Worm (Caenorhabditis elegans): ENCODE data around the gene srj-15.

The srj-15 gene

DNA sequence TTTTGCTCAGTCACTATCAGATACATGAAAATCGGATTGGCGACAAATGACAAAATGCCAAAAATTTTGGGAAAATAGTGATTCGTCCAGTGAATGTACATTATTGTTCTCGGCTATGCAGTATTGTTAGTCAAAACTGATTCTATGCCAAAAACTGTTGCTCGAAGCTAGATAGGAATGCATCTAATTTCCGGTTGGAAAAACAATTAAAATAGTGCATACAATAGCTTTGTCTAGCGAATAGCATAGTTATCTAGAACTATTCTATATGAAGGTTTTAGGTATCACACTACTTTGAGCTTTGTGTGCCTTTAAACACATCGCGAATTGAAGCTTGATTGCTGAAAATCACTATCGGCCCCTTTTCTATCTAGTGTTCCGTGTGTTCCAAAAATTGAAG lies at the start of gene srj-15:
Gene srj-15 (minus strand): TSS at position 101 of the 400 bp plus-strand sequence.
- TF ChIP-seq dao-5 (tag; optimal IDR thresholded peaks at IDR 0.05) (no peak), W03F9.2 (tag; optimal IDR thresholded peaks at IDR 0.05) (no peak), him-1 (tag; optimal IDR thresholded peaks at IDR 0.05) (no peak)

DNA sequence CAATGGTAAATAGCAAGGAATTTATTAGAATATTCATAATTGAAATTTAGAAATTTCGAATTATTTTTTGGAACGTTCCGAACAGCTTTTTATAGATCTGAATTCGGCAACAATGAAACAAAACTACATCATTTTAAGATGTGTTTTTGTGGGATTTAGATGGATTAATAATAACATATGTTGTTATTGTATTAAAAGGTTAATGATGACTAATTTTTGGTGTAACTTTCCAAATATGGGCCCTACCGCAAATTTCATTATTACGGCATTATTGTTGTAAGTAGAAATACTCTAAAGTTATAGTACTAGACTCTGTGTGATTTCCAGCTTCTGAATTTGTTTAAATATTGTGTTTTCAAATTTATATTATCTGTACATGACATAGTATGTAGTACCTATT lies 49.1 kb upstream of the srj-15 start, which contains the start of gene F59A7.11:
Gene F59A7.11 (minus strand): TSS at position 101 of the 400 bp plus-strand sequence.
- no peak for TF ChIP-seq dao-5 (tag; optimal IDR thresholded peaks at IDR 0.05)
- TF ChIP-seq him-1 (tag; optimal IDR thresholded peaks at IDR 0.05): no peak
- no peak for TF ChIP-seq W03F9.2 (tag; optimal IDR thresholded peaks at IDR 0.05)

DNA sequence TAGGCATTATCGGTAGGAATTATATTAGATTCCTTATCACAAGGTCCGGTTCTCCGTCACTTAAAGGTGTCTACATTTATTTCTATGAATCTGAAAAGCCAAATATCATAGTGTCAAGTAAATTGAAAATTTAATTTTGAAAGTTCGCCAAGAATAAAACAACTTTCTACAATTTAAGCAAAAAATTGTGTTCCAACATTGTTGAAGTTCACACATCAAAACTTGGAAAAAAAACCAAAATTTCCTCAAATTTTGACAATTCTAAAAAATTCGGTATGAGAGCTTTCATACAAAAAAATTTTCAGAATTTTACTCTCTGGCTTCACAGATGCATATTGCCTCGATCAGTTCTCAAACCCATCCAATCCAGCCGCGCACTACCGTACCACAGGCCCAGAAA lies 47.1 kb upstream of the srj-15 start, which contains the start of gene F59A7.7:
Gene F59A7.7 (plus strand): TSS at position 301 of the 400 bp plus-strand sequence.
- TF ChIP-seq him-1 (tag; optimal IDR thresholded peaks at IDR 0.05) (no peak), W03F9.2 (tag; optimal IDR thresholded peaks at IDR 0.05) (no peak), dao-5 (tag; optimal IDR thresholded peaks at IDR 0.05) (no peak)

- peak; percentile 1 for TF ChIP-seq him-1 (tag; optimal IDR thresholded peaks at IDR 0.05)
- TF ChIP-seq W03F9.2 (tag; optimal IDR thresholded peaks at IDR 0.05): peak; percentile 19
- no peak for TF ChIP-seq dao-5 (tag; optimal IDR thresholded peaks at IDR 0.05)
Measured at ce11 chrV:2008412-2008811, 43.7 kb upstream of the srj-15 start.

ce11 chrV:2004659-2005058 lies 40.0 kb upstream of the srj-15 start, which contains the start of gene cysl-4:
Gene cysl-4 (plus strand): TSS chrV:2004959.
- TF ChIP-seq dao-5 (tag; optimal IDR thresholded peaks at IDR 0.05) (no peak), him-1 (tag; optimal IDR thresholded peaks at IDR 0.05) (no peak), W03F9.2 (tag; optimal IDR thresholded peaks at IDR 0.05) (no peak)

DNA sequence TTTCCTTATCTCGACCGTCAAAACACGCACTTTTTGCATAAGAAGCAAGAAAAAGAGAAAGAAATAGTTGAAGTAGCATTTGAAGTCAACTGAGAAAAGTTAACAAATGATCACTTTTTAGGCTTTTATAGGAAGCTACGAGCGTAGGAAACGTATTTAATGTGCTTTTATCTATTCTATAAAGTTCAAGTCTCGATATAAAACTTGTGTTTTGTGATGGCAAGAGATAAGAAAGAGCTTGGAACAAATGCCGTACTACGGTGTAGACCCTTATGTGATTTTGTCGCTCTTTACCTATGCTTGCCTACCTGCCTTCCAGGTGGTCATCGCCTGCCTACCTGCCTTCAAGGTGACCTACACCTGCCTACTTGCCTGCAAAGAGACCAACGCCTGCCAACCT lies 39.5 kb upstream of the srj-15 start, which contains the start of gene clec-206:
Gene clec-206 (minus strand): TSS at position 101 of the 400 bp plus-strand sequence.
- TF ChIP-seq dao-5 (tag; optimal IDR thresholded peaks at IDR 0.05): no peak
- TF ChIP-seq W03F9.2 (tag; optimal IDR thresholded peaks at IDR 0.05): no peak
- no peak for TF ChIP-seq him-1 (tag; optimal IDR thresholded peaks at IDR 0.05)

DNA sequence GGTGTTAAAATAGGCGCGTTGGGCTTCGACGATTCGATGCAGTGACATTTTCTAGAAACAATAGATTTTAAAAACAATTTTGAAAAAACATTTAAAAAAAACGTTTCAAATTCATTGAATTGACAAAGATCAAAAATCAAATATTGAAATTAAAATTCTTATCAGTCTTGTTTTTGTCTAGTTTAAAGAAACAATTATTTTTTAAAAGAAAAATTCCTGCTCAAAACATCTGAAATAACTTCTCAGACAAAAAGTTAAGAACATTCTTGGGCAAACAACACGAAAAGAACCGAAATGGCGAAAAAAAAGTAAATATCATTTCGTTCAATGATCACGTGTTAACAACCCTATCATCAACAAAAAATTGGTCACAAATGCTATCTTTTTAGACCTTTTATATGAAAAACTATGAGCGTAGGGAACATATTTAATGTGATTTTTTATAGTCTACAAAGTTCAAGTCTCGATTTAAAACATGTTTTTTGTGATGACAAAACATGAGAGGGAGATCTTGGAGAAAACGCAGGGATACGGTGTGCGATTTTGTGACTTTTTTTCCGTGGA lies 34.9 kb upstream of the srj-15 start, which contains the start of gene alh-5:
Gene alh-5 (minus strand): TSS at position 51 of the 564 bp plus-strand sequence.
- TF ChIP-seq him-1 (tag; optimal IDR thresholded peaks at IDR 0.05) (no peak), W03F9.2 (tag; optimal IDR thresholded peaks at IDR 0.05) (no peak), dao-5 (tag; optimal IDR thresholded peaks at IDR 0.05) (no peak)

DNA sequence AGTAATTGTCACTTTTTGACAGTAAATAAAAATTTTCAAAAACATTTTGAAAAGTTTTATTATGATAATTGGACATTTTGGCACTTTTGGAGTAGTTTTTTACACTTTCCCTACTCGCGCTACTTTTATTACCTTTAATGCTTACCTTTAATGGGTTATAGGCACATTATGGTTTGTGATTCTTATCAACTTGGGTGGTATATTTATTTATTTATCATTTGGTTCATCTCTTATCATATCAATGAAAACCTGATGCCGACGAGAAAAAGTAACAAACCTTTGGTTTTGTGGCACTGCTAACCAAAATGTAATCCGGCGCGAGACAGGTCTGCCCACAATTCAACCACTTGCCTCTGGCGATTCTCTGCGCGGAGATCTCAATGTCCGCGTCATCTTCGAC lies 33.7 kb upstream of the srj-15 start:
- no peak for TF ChIP-seq dao-5 (tag; optimal IDR thresholded peaks at IDR 0.05)
- no peak for TF ChIP-seq W03F9.2 (tag; optimal IDR thresholded peaks at IDR 0.05)
- no peak for TF ChIP-seq him-1 (tag; optimal IDR thresholded peaks at IDR 0.05)

- no peak for TF ChIP-seq him-1 (tag; optimal IDR thresholded peaks at IDR 0.05)
- no peak for TF ChIP-seq dao-5 (tag; optimal IDR thresholded peaks at IDR 0.05)
- TF ChIP-seq W03F9.2 (tag; optimal IDR thresholded peaks at IDR 0.05): no peak
Measured at ce11 chrV:1992515-1992968, 27.8 kb upstream of the srj-15 start, which contains the start of gene tnt-4. Gene tnt-4 (minus strand): TSS chrV:1992918.

DNA sequence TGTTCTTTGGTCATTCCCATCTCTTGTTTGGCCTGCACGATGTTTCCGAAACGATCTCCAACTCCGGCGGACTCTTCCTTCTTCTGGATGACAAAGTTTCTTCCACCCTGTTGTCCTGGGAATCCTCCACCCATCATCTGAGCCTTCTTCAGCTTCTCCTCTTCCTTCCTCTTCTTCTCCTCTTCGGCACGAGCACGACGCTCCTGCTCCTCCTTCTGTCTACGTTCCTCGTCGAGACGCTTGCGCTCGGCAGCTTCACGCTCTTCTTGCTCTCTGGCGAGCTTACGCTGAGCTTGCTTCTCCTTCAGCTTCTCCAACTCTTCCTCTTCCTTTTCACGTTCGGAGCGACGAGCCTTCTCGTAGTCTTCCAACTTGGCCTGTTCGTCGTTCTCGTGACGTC lies 26.7 kb upstream of the srj-15 start:
- TF ChIP-seq W03F9.2 (tag; optimal IDR thresholded peaks at IDR 0.05) (no peak), dao-5 (tag; optimal IDR thresholded peaks at IDR 0.05) (no peak), him-1 (tag; optimal IDR thresholded peaks at IDR 0.05) (no peak)

- TF ChIP-seq dao-5 (tag; optimal IDR thresholded peaks at IDR 0.05) (no peak), him-1 (tag; optimal IDR thresholded peaks at IDR 0.05) (no peak), W03F9.2 (tag; optimal IDR thresholded peaks at IDR 0.05) (no peak)
Measured at ce11 chrV:1989220-1989619, 24.5 kb upstream of the srj-15 start.

DNA sequence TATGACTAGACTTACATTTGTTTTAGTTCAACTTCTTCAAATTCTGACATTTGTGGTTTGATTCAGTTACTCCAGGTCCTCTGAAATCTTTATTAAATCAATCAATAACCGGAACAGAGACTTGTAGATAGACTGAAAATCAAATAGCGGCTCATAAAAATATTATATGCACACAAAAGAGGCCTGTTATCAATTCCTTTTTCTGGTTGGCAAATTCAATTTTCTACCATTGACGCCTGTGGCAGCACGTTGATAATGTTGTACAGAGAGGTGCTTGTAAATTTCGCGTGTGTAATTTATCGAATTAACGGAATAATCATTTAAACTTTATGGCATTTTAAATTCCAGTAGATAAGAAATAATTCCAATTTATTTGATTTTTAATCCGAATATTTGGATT lies 22.2 kb upstream of the srj-15 start, which contains the start of gene T08B1.1:
Gene T08B1.1 (minus strand): TSS at position 92 of the 400 bp plus-strand sequence.
- TF ChIP-seq him-1 (tag; optimal IDR thresholded peaks at IDR 0.05) (no peak), dao-5 (tag; optimal IDR thresholded peaks at IDR 0.05) (no peak), W03F9.2 (tag; optimal IDR thresholded peaks at IDR 0.05) (no peak)

DNA sequence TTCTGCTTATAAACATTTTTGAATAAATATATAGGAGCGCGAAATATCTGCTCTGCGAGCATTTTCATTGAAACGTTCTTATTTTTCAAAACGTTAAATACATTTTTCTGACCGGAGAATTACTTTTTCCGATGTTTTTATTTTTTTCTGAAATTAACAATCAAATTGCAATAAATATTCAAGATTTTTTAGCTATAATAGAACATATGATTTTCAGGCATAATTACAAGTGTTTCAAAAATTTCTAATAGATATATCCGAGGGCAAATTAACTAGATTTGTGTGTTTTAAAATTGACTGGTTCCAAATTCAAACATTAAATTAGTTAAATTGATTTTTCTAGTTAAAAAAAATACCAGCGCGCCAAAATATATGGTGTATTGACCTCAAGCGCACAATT lies 14.3 kb upstream of the srj-15 start, which contains the start of gene T08B1.4:
Gene T08B1.4 (plus strand): TSS at position 301 of the 400 bp plus-strand sequence.
- TF ChIP-seq W03F9.2 (tag; optimal IDR thresholded peaks at IDR 0.05) (no peak), him-1 (tag; optimal IDR thresholded peaks at IDR 0.05) (no peak), dao-5 (tag; optimal IDR thresholded peaks at IDR 0.05) (no peak)

- TF ChIP-seq him-1 (tag; optimal IDR thresholded peaks at IDR 0.05): no peak
- TF ChIP-seq W03F9.2 (tag; optimal IDR thresholded peaks at IDR 0.05): no peak
- TF ChIP-seq dao-5 (tag; optimal IDR thresholded peaks at IDR 0.05): no peak
Measured at ce11 chrV:1975049-1975448, 10.3 kb upstream of the srj-15 start, which contains the start of gene fbxa-201. Gene fbxa-201 (plus strand): TSS chrV:1975349.

Measured in whole organism, L4/young adult.